Worm (Caenorhabditis elegans): ENCODE data around the gene F15B9.11.
A peak's percentile ranks its signal among the peaks of the same experiment; 100 is the strongest.

F15B9.11 gene

DNA sequence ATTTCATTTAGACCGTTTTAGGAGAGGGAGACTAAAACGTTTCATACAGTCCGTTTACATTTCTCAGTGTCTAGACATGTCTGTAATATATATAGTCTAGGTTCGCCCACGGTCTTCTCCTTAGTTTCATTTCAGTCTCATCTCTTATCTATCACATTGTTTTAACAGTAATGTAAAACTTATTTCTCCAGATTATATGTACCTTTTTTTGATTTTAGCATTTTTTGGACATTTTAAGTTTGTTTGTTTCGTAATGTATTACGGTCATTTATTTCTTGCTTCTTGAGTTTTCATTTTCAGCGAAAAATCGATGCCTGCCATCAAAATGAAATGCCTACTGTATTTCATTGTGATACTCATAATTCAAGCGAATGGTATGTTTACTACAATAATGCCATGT is 21.1 kb upstream of the F15B9.11 start, which contains the start of gene F15B9.6:
TSS of gene F15B9.6 (plus strand) at position 301 of the 400 bp plus-strand sequence.
- TF ChIP-seq tbx-11 (GFP tag; IDR thresholded peaks at IDR 0.05) (no peak), flt-1 (GFP tag; IDR thresholded peaks at IDR 0.05) (no peak), ceh-13 (GFP tag; optimal IDR thresholded peaks at IDR 0.05) (no peak), ets-7 (tag; optimal IDR thresholded peaks at IDR 0.05) (no peak), hnd-1 (tag; optimal IDR thresholded peaks at IDR 0.05) (no peak), hmbx-1 (tag; optimal IDR thresholded peaks at IDR 0.05) (no peak), scrt-1 (GFP tag; IDR thresholded peaks at IDR 0.05) (no peak)

- no peak for TF ChIP-seq B0310.2 (tag; optimal IDR thresholded peaks at IDR 0.05)
- TF ChIP-seq ama-1 (optimal IDR thresholded peaks at IDR 0.05) = no peak
- no peak for TF ChIP-seq F13C5.2 (tag; optimal IDR thresholded peaks at IDR 0.05)
Measured at ce11 chrV:13013158-13013557, 20.5 kb upstream of the F15B9.11 start, which contains the start of gene try-10. Gene try-10 (minus strand): TSS chrV:13013258.

DNA sequence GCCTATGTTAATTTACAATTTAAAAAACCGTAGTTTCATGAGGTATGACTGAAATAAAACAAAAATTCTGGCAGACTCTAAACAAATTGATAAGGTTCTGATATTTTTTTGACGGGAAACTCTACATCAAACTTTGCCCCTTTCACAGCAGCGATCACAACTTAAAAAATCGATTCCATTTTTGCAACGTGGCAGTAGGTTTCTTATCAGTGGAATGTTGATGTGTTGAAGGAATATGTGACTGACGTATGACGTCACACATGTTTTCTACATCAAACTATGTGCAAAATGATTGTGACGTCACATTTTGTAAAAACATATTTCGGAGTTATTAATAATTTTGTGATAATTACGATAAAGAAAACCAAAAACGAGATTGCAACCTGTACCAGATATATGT is 19.2 kb upstream of the F15B9.11 start:
- TF ChIP-seq aly-1 (tag; optimal IDR thresholded peaks at IDR 0.05) (no peak), scrt-1 (GFP tag; IDR thresholded peaks at IDR 0.05) (no peak), hnd-1 (tag; optimal IDR thresholded peaks at IDR 0.05) (no peak)

- TF ChIP-seq ets-7 (tag; optimal IDR thresholded peaks at IDR 0.05) = no peak
- TF ChIP-seq tra-4 (tag; optimal IDR thresholded peaks at IDR 0.05) = no peak
- no peak for TF ChIP-seq ceh-36 (tag; optimal IDR thresholded peaks at IDR 0.05)
- no peak for TF ChIP-seq hmg-4 (GFP tag; optimal IDR thresholded peaks at IDR 0.05)
- TF ChIP-seq ceh-13 (GFP tag; optimal IDR thresholded peaks at IDR 0.05) = no peak
- no peak for TF ChIP-seq hnd-1 (tag; optimal IDR thresholded peaks at IDR 0.05)
- no peak for TF ChIP-seq ama-1 (optimal IDR thresholded peaks at IDR 0.05)
- no peak for TF ChIP-seq pes-1 (GFP tag; IDR thresholded peaks at IDR 0.05)
- TF ChIP-seq scrt-1 (GFP tag; IDR thresholded peaks at IDR 0.05) = no peak
- TF ChIP-seq aly-1 (tag; optimal IDR thresholded peaks at IDR 0.05) = no peak
- TF ChIP-seq F13C5.2 (tag; optimal IDR thresholded peaks at IDR 0.05) = no peak
- no peak for TF ChIP-seq tbx-37 (GFP tag; conservative IDR thresholded peaks at IDR 0.05)
- no peak for TF ChIP-seq sea-1 (GFP tag; conservative IDR thresholded peaks at IDR 0.05)
- TF ChIP-seq hmbx-1 (tag; optimal IDR thresholded peaks at IDR 0.05) = no peak
- no peak for TF ChIP-seq tbx-11 (GFP tag; IDR thresholded peaks at IDR 0.05)
- TF ChIP-seq B0310.2 (tag; optimal IDR thresholded peaks at IDR 0.05) = no peak
- TF ChIP-seq flt-1 (GFP tag; IDR thresholded peaks at IDR 0.05) = no peak
Measured at ce11 chrV:13009843-13010242, 17.1 kb upstream of the F15B9.11 start.

ce11 chrV:13009271-13009670 is 16.6 kb upstream of the F15B9.11 start:
- TF ChIP-seq sea-1 (GFP tag; conservative IDR thresholded peaks at IDR 0.05) = no peak

- TF ChIP-seq aly-1 (tag; optimal IDR thresholded peaks at IDR 0.05) = no peak
- no peak for TF ChIP-seq ets-7 (tag; optimal IDR thresholded peaks at IDR 0.05)
- TF ChIP-seq ceh-13 (GFP tag; optimal IDR thresholded peaks at IDR 0.05) = no peak
Measured at ce11 chrV:13008825-13009224, 16.1 kb upstream of the F15B9.11 start, which contains the start of gene F15B9.10. Gene F15B9.10 (minus strand): TSS chrV:13008925.

ce11 chrV:13006754-13007153 is 14.1 kb upstream of the F15B9.11 start:
- TF ChIP-seq hnd-1 (tag; optimal IDR thresholded peaks at IDR 0.05) = no peak
- TF ChIP-seq hmbx-1 (tag; optimal IDR thresholded peaks at IDR 0.05) = no peak

ce11 chrV:13004374-13004773 is 11.7 kb upstream of the F15B9.11 start:
- TF ChIP-seq B0310.2 (tag; optimal IDR thresholded peaks at IDR 0.05) = no peak

DNA sequence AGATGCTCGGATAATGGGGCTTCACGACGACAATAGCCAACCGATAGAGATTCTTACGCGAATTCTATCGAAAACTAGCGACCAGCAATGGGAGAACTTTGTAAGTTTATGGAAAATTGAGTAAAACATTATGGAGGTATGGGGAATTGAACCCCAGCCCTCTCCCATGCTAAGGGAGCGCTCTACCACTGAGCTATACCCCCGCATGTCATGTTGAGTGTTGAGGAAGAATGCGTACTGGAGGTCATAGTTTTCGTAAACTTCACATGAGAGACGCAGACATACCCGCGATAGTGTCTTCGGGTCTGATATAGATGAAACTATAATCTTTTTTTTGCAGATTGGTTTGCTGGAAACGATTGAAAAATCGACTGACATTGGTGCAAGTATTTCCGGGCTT is 10.7 kb upstream of the F15B9.11 start:
- TF ChIP-seq F13C5.2 (tag; optimal IDR thresholded peaks at IDR 0.05) (peak; percentile 70), B0310.2 (tag; optimal IDR thresholded peaks at IDR 0.05) (peak; percentile 86), ets-7 (tag; optimal IDR thresholded peaks at IDR 0.05) (peak; percentile 86), tbx-11 (GFP tag; IDR thresholded peaks at IDR 0.05) (peak; percentile 88), hnd-1 (tag; optimal IDR thresholded peaks at IDR 0.05) (peak; percentile 82), ceh-13 (GFP tag; optimal IDR thresholded peaks at IDR 0.05) (peak; percentile 76), flt-1 (GFP tag; IDR thresholded peaks at IDR 0.05) (peak; percentile 89), hmbx-1 (tag; optimal IDR thresholded peaks at IDR 0.05) (peak; percentile 68), pes-1 (GFP tag; IDR thresholded peaks at IDR 0.05) (peak; percentile 92), tra-4 (tag; optimal IDR thresholded peaks at IDR 0.05) (peak; percentile 8), ama-1 (optimal IDR thresholded peaks at IDR 0.05) (no peak), scrt-1 (GFP tag; IDR thresholded peaks at IDR 0.05) (peak; percentile 91), ceh-36 (tag; optimal IDR thresholded peaks at IDR 0.05) (peak; percentile 84), hmg-4 (GFP tag; optimal IDR thresholded peaks at IDR 0.05) (peak; percentile 88), aly-1 (tag; optimal IDR thresholded peaks at IDR 0.05) (peak; percentile 88), sea-1 (GFP tag; conservative IDR thresholded peaks at IDR 0.05) (peak; percentile 89), tbx-37 (GFP tag; conservative IDR thresholded peaks at IDR 0.05) (peak; percentile 83)

ce11 chrV:13002070-13002469 is 9.4 kb upstream of the F15B9.11 start, which contains the start of gene inft-2:
Gene inft-2 (plus strand): TSS chrV:13002317.
- no peak for TF ChIP-seq ets-7 (tag; optimal IDR thresholded peaks at IDR 0.05)
- TF ChIP-seq hnd-1 (tag; optimal IDR thresholded peaks at IDR 0.05) = no peak
- no peak for TF ChIP-seq tra-4 (tag; optimal IDR thresholded peaks at IDR 0.05)
- TF ChIP-seq tbx-11 (GFP tag; IDR thresholded peaks at IDR 0.05) = no peak
- no peak for TF ChIP-seq aly-1 (tag; optimal IDR thresholded peaks at IDR 0.05)
- TF ChIP-seq flt-1 (GFP tag; IDR thresholded peaks at IDR 0.05) = no peak
- TF ChIP-seq scrt-1 (GFP tag; IDR thresholded peaks at IDR 0.05) = no peak
- TF ChIP-seq B0310.2 (tag; optimal IDR thresholded peaks at IDR 0.05) = no peak
- TF ChIP-seq hmbx-1 (tag; optimal IDR thresholded peaks at IDR 0.05) = no peak
- no peak for TF ChIP-seq F13C5.2 (tag; optimal IDR thresholded peaks at IDR 0.05)
- no peak for TF ChIP-seq pes-1 (GFP tag; IDR thresholded peaks at IDR 0.05)
